Fruit fly (Drosophila melanogaster) whole organism, embryonic: Measurements from ENCODE around the gene Spase25.
A peak's percentile ranks its signal among the peaks of the same experiment; 100 is the strongest.

Source experiments
- Blimp-1 ChIP-seq: fragments of 200-800 bp; sonication (Bioruptor generic); optimal IDR thresholded peaks from 3 replicates; lab custom pipeline; 2018; ENCODE audit warnings: missing biosample characterization, missing genetic modification characterization, mild to moderate bottlenecking, moderate library complexity, missing genetic modification reagents
- CG10366 ChIP-seq: fragments of 200-800 bp; sonication (Bioruptor generic); IDR thresholded peaks from 2 replicates; pipeline ENCODE4 v1.3.6; 2022; ENCODE audit warnings: missing biosample characterization, missing genetic modification characterization
- CG11504 ChIP-seq: fragments of 200-800 bp; sonication (Bioruptor generic); optimal IDR thresholded peaks from 3 replicates; lab custom pipeline; 2019; ENCODE audit warnings: missing biosample characterization, mild to moderate bottlenecking, missing genetic modification characterization, moderate library complexity
- CG13624 ChIP-seq: fragments of 200-800 bp; sonication (Bioruptor generic); optimal IDR thresholded peaks from 2 replicates; lab custom pipeline; 2016; ENCODE audit warnings: missing biosample characterization, missing genetic modification characterization
- CG1602 ChIP-seq: fragments of 200-800 bp; sonication (Bioruptor generic); optimal IDR thresholded peaks from 3 replicates; lab custom pipeline; 2016; ENCODE audit warnings: missing biosample characterization, missing genetic modification characterization
- CG16779 ChIP-seq: fragments of 200-800 bp; sonication (Bioruptor generic); IDR thresholded peaks from 2 replicates; pipeline ENCODE4 v1.3.6; 2022; ENCODE audit warnings: missing biosample characterization, missing genetic modification characterization
- CG17328 ChIP-seq: fragments of 200-800 bp; sonication (Bioruptor generic); IDR thresholded peaks from 2 replicates; pipeline ENCODE4 v1.3.6; 2022; ENCODE audit warnings: missing biosample characterization, missing genetic modification characterization
- CG17385 ChIP-seq: fragments of 200-800 bp; sonication (Bioruptor generic); optimal IDR thresholded peaks from 3 replicates; lab custom pipeline; 2018; ENCODE audit warnings: missing biosample characterization, mild to moderate bottlenecking, missing genetic modification characterization
- CG18619 ChIP-seq: fragments of 200-800 bp; sonication (Bioruptor generic); optimal IDR thresholded peaks from 3 replicates; lab custom pipeline; 2017; ENCODE audit warnings: missing biosample characterization, mild to moderate bottlenecking, missing genetic modification characterization
- CG2875 ChIP-seq: fragments of 200-800 bp; sonication (Bioruptor generic); optimal IDR thresholded peaks from 2 replicates; lab custom pipeline; 2017; ENCODE audit warnings: missing biosample characterization, mild to moderate bottlenecking, missing genetic modification characterization, missing genetic modification reagents
- CG3065 ChIP-seq: fragments of 200-800 bp; sonication (Bioruptor generic); optimal IDR thresholded peaks from 2 replicates; lab custom pipeline; 2016; ENCODE audit warnings: missing biosample characterization, missing genetic modification characterization
- CG3163 ChIP-seq: fragments of 200-800 bp; sonication (Bioruptor generic); optimal IDR thresholded peaks from 3 replicates; lab custom pipeline; 2016; ENCODE audit warnings: missing biosample characterization, missing genetic modification characterization
- CG4404 ChIP-seq: fragments of 200-800 bp; sonication (Bioruptor generic); IDR thresholded peaks from 2 replicates; pipeline ENCODE4 v1.3.6; 2022; ENCODE audit warnings: missing biosample characterization, missing genetic modification characterization
- CG5180 ChIP-seq: fragments of 200-800 bp; sonication (Bioruptor generic); optimal IDR thresholded peaks from 3 replicates; lab custom pipeline; 2017; ENCODE audit warnings: missing biosample characterization, missing genetic modification characterization, mild to moderate bottlenecking, moderate library complexity, missing genetic modification reagents
- CG6683 ChIP-seq: fragments of 200-800 bp; sonication (Bioruptor generic); optimal IDR thresholded peaks from 2 replicates; lab custom pipeline; 2017; ENCODE audit warnings: missing biosample characterization, mild to moderate bottlenecking, missing genetic modification characterization, missing genetic modification reagents
- CG7786 ChIP-seq: fragments of 200-800 bp; sonication (Bioruptor generic); optimal IDR thresholded peaks from 2 replicates; lab custom pipeline; 2016; ENCODE audit warnings: missing biosample characterization, missing genetic modification characterization
- CG9727 ChIP-seq: fragments of 200-800 bp; sonication (Bioruptor generic); optimal IDR thresholded peaks from 3 replicates; lab custom pipeline; 2017; ENCODE audit warnings: missing biosample characterization, mild to moderate bottlenecking, missing genetic modification characterization
- CG9932 ChIP-seq: fragments of 200-800 bp; sonication (Bioruptor generic); IDR thresholded peaks from 2 replicates; pipeline ENCODE4 v1.3.6; 2022; ENCODE audit warnings: missing biosample characterization, missing genetic modification characterization
- Chrac-16 ChIP-seq: fragments of 200-800 bp; sonication (Bioruptor generic); optimal IDR thresholded peaks from 3 replicates; lab custom pipeline; 2016; ENCODE audit warnings: missing biosample characterization, missing genetic modification characterization
- Drgx ChIP-seq: fragments of 200-800 bp; sonication (Bioruptor generic); IDR thresholded peaks from 2 replicates; pipeline ENCODE4 v1.3.6; 2022; ENCODE audit warnings: missing biosample characterization, missing genetic modification characterization
- E2f2 ChIP-seq: fragments of 200-800 bp; sonication (Bioruptor generic); IDR thresholded peaks from 2 replicates; pipeline ENCODE4 v1.3.6; 2022; ENCODE audit warnings: missing biosample characterization, missing genetic modification characterization
- H15 ChIP-seq: fragments of 200-800 bp; sonication (Bioruptor generic); IDR thresholded peaks from 3 replicates; pipeline ENCODE4 v1.3.6; 2022; ENCODE audit warnings: missing biosample characterization, missing genetic modification characterization
- Hmr ChIP-seq: fragments of 200-800 bp; sonication (Bioruptor generic); optimal IDR thresholded peaks from 3 replicates; lab custom pipeline; 2017; ENCODE audit warnings: mild to moderate bottlenecking, missing biosample characterization, missing genetic modification reagents, missing genetic modification characterization
- Hr3 ChIP-seq: fragments of 200-800 bp; sonication (Bioruptor generic); optimal IDR thresholded peaks from 3 replicates; lab custom pipeline; 2016; ENCODE audit warnings: missing biosample characterization, missing genetic modification characterization
- Hr78 ChIP-seq, 2 experiments: fragments of 200-800 bp in 1 of 2; fragments of >200 bp in 1 of 2; sonication (Bioruptor generic) in 1 of 2; optimal IDR thresholded peaks; 2 replicates each; lab custom pipeline; 2017 to 2019; ENCODE audit warnings: missing biosample characterization in 2 of 2, missing genetic modification characterization in 2 of 2, mild to moderate bottlenecking in 1 of 2, moderate library complexity in 1 of 2
- MBD-R2 ChIP-seq: fragments of 200-800 bp; sonication (Bioruptor generic); IDR thresholded peaks from 2 replicates; pipeline ENCODE4 v1.3.6; 2022; ENCODE audit warnings: missing biosample characterization, missing genetic modification characterization
- Med ChIP-seq: fragments of 200-800 bp; sonication (Bioruptor generic); peaks from one replicate; lab custom pipeline; 2016; ENCODE audit warnings: missing biosample characterization, missing genetic modification characterization, mild to moderate bottlenecking, inconsistent platforms, moderate library complexity
- Mes4 ChIP-seq: fragments of 200-800 bp; sonication (Bioruptor generic); optimal IDR thresholded peaks from 2 replicates; lab custom pipeline; 2016; ENCODE audit warnings: missing biosample characterization, missing genetic modification characterization
- Mrtf ChIP-seq: fragments of 200-800 bp; sonication (Bioruptor generic); IDR thresholded peaks from 3 replicates; pipeline ENCODE4 v1.3.6; 2022; ENCODE audit warnings: missing biosample characterization, missing genetic modification characterization
- Nf-YC ChIP-seq: fragments of 200-800 bp; optimal IDR thresholded peaks from 3 replicates; lab custom pipeline; 2019; ENCODE audit warnings: missing biosample characterization, mild to moderate bottlenecking, missing genetic modification characterization, moderate library complexity
- Ptx1 ChIP-seq: fragments of 200-800 bp; sonication (Bioruptor generic); IDR thresholded peaks from 2 replicates; pipeline ENCODE4 v1.3.6; 2022; ENCODE audit warnings: missing biosample characterization, missing genetic modification characterization
- Taf1 ChIP-seq: fragments of 200-800 bp; sonication (Bioruptor generic); IDR thresholded peaks from 2 replicates; pipeline ENCODE4 v1.3.6; 2022; ENCODE audit warnings: missing biosample characterization, missing genetic modification characterization
- Xrp1 ChIP-seq: fragments of 200-800 bp; sonication (Bioruptor generic); IDR thresholded peaks from 2 replicates; pipeline ENCODE4 v1.3.6; 2022; ENCODE audit warnings: missing biosample characterization, missing genetic modification characterization
- dm ChIP-seq: fragments of 200-800 bp; sonication (Bioruptor generic); optimal IDR thresholded peaks from 3 replicates; lab custom pipeline; 2016; ENCODE audit warnings: missing biosample characterization, missing genetic modification characterization
- gcm ChIP-seq: fragments of 200-800 bp; sonication (Bioruptor generic); optimal IDR thresholded peaks from 2 replicates; lab custom pipeline; 2019; ENCODE audit warnings: missing biosample characterization, mild to moderate bottlenecking, missing genetic modification characterization, moderate library complexity
- gem ChIP-seq: fragments of 200-800 bp; sonication (Bioruptor generic); optimal IDR thresholded peaks from 2 replicates; lab custom pipeline; 2019; ENCODE audit warnings: missing biosample characterization, mild to moderate bottlenecking, missing genetic modification characterization, moderate library complexity
- grau ChIP-seq: fragments of 200-800 bp; optimal IDR thresholded peaks from 3 replicates; lab custom pipeline; 2019; ENCODE audit warnings: missing biosample characterization, mild to moderate bottlenecking, missing genetic modification characterization, moderate library complexity
- lmd ChIP-seq: fragments of 200-800 bp; sonication (Bioruptor generic); IDR thresholded peaks from 2 replicates; pipeline ENCODE4 v1.3.6; 2022; ENCODE audit warnings: missing biosample characterization, missing genetic modification characterization
- lov ChIP-seq, 2 experiments: fragments of 200-800 bp in 1 of 2; fragments of >200 bp in 1 of 2; sonication (Bioruptor generic) in 1 of 2; IDR thresholded peaks in 1 of 2; optimal IDR thresholded peaks in 1 of 2; 2 replicates in 1 of 2; 3 replicates in 1 of 2; pipeline versions ENCODE4 v1.3.6 to Lab custom; 2017 to 2022; ENCODE audit warnings: missing biosample characterization in 1 of 2, missing genetic modification characterization in 1 of 2
- luna ChIP-seq: fragments of 200-800 bp; sonication (Bioruptor generic); optimal IDR thresholded peaks from 2 replicates; lab custom pipeline; 2016; ENCODE audit warnings: missing biosample characterization, missing genetic modification characterization
- pho ChIP-seq: fragments of 200-800 bp; sonication (Bioruptor generic); optimal IDR thresholded peaks from 2 replicates; lab custom pipeline; 2016; ENCODE audit warnings: missing biosample characterization, missing genetic modification characterization
- prd ChIP-seq, 3 experiments: fragments of >200 bp in 2 of 3; fragments of 200-800 bp in 1 of 3; sonication (Bioruptor generic) in 1 of 3; optimal IDR thresholded peaks in 2 of 3; IDR thresholded peaks in 1 of 3; 2 replicates in 2 of 3; 3 replicates in 1 of 3; pipeline versions ENCODE4 v1.3.6 to Lab custom; 2017 to 2022; ENCODE audit warnings: missing biosample characterization in 1 of 3, missing genetic modification characterization in 1 of 3
- sqz ChIP-seq: fragments of 200-800 bp; sonication (Bioruptor generic); optimal IDR thresholded peaks from 3 replicates; lab custom pipeline; 2018; ENCODE audit warnings: missing biosample characterization, mild to moderate bottlenecking, missing genetic modification characterization
- tap ChIP-seq: fragments of 200-800 bp; optimal IDR thresholded peaks from 3 replicates; lab custom pipeline; 2019; ENCODE audit warnings: missing biosample characterization, mild to moderate bottlenecking, missing genetic modification characterization, moderate library complexity
- tgo ChIP-seq: fragments of 200-800 bp; sonication (Bioruptor generic); IDR thresholded peaks from 3 replicates; pipeline ENCODE4 v1.3.6; 2022; ENCODE audit warnings: missing biosample characterization, missing genetic modification characterization
- tio ChIP-seq: fragments of 200-800 bp; sonication (Bioruptor generic); optimal IDR thresholded peaks from 2 replicates; lab custom pipeline; 2017; ENCODE audit warnings: missing biosample characterization, missing genetic modification characterization, inconsistent platforms
- trem ChIP-seq: fragments of 200-800 bp; optimal IDR thresholded peaks from 3 replicates; lab custom pipeline; 2019; ENCODE audit warnings: missing biosample characterization, mild to moderate bottlenecking, missing genetic modification characterization, moderate library complexity
- tup ChIP-seq: fragments of 200-800 bp; sonication (Bioruptor generic); optimal IDR thresholded peaks from 2 replicates; lab custom pipeline; 2016; ENCODE audit warnings: missing biosample characterization, mild to moderate bottlenecking, missing genetic modification characterization, moderate library complexity
- zen2 ChIP-seq: fragments of 200-800 bp; sonication (Bioruptor generic); IDR thresholded peaks from 3 replicates; pipeline ENCODE4 v1.3.6; 2022; ENCODE audit warnings: missing biosample characterization, missing genetic modification characterization; ENCODE audit not compliant: partially characterized antibody

The Spase25 gene

DNA sequence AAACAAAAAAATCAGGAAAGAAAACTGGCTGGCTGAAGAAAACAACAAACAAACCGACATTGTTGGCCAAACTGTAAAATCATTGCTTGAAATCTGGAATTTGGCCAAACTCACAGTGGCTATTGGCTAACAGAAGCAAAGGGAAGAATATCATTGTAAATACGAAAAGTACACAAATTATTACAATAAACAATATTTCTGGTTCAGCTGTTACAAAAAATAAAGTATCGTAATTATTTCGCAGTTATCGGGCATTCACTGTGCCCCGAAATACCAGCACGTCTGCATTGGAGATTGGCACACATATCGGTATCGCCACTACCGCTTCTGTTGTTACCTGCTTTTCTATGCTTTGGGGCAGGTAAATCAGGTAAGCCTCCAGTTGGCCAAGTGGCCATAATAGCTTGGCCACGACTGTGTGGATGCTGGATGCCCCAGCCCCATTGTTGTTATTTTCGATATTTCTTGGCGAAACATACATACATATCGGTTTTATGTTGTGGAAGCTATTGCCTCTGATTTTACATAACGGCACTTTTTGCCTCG is 34.0 kb upstream of the Spase25 start (continued):
- TF ChIP-seq tup (no peak), CG17385 (GFP tag; lab: Kevin White, UChicago) (peak; percentile 26), lov (optimal IDR thresholded peaks at IDR 0.05; lab: Kevin White, UChicago) (no peak), lov (GFP tag; IDR thresholded peaks at IDR 0.05; lab: Robert Waterston, UW) (0 out of 3 replicates have a peak, but pooled peaks have one; percentile 18), Chrac-16 (GFP tag; lab: Kevin White, UChicago) (peak; percentile 31), CG10366 (GFP tag; lab: Robert Waterston, UW) (peak; percentile 53; the same call in 1 of the 2 replicates), gcm (GFP tag; lab: Kevin White, UChicago) (no peak), Hmr (peak; percentile 44), CG4404 (GFP tag; lab: Robert Waterston, UW) (0 out of 2 replicates have a peak, but pooled peaks have one; percentile 33), CG7786 (GFP tag; lab: Kevin White, UChicago) (peak; percentile 40), Xrp1 (GFP tag; lab: Robert Waterston, UW) (0 out of 2 replicates have a peak, but pooled peaks have one; percentile 37), CG11504 (peak; percentile 57), Nf-YC (tag; lab: Kevin White, UChicago) (peak; percentile 20), CG5180 (GFP tag; lab: Kevin White, UChicago) (peak; percentile 25), E2f2 (GFP tag; lab: Robert Waterston, UW) (peak; percentile 24; the same call in 1 of the 2 replicates), CG3163 (GFP tag; lab: Kevin White, UChicago) (peak; percentile 1), CG2875 (no peak), Taf1 (GFP tag; lab: Robert Waterston, UW) (peak; percentile 47), H15 (GFP tag; lab: Robert Waterston, UW) (peak; percentile 64; the same call in 2 of the 3 replicates), CG1602 (GFP tag; lab: Kevin White, UChicago) (peak; percentile 25), Blimp-1 (peak; percentile 7), CG18619 (GFP tag; lab: Kevin White, UChicago) (peak; percentile 45)

DNA sequence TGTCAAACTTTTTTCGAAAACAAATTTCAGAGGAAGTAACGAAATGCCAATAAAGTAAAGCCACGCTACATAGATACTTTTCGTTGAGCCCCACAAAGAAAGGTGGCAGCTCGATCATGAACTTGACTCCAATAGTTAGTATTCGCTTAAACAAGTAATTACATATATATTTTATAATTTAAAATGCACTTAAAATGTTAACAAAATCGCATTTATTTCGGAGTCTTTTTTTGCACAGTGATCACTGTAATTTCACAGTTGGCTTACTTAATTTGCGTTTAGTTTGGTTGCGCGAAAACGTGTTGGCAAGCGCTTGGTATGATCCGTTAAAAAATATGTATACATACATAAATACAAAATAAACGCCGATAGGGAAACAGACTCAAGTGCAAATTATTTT is 33.4 kb upstream of the Spase25 start:
- peak; percentile 7 for TF ChIP-seq gem (tag; lab: Kevin White, UChicago)
- no peak for TF ChIP-seq CG13624 (GFP tag; lab: Kevin White, UChicago)
- 0 out of 2 replicates have a peak, but pooled peaks have one; percentile 8 for TF ChIP-seq CG17328 (GFP tag; lab: Robert Waterston, UW)
- no peak for TF ChIP-seq tio (GFP tag; lab: Kevin White, UChicago)
- TF ChIP-seq Ptx1 (GFP tag; lab: Robert Waterston, UW) = 0 out of 2 replicates have a peak, but pooled peaks have one; percentile 24
- no peak for TF ChIP-seq trem
- TF ChIP-seq CG9727 (GFP tag; lab: Kevin White, UChicago) = no peak
- peak; percentile 12; the same call in 1 of the 2 replicates for TF ChIP-seq lmd (GFP tag; lab: Robert Waterston, UW)
- no peak for TF ChIP-seq Mes4 (GFP tag; lab: Kevin White, UChicago)
- TF ChIP-seq CG6683 (GFP tag; lab: Kevin White, UChicago) = no peak
- no peak for TF ChIP-seq Hr3 (GFP tag; lab: Kevin White, UChicago)
- no peak for TF ChIP-seq prd (optimal IDR thresholded peaks at IDR 0.05; lab: Kevin White, UChicago)
- TF ChIP-seq prd (GFP tag; IDR thresholded peaks at IDR 0.05; lab: Robert Waterston, UW) = 0 out of 3 replicates have a peak, but pooled peaks have one; percentile 23
- TF ChIP-seq Drgx (GFP tag; lab: Robert Waterston, UW) = peak; percentile 45
- TF ChIP-seq grau (tag; lab: Kevin White, UChicago) = peak; percentile 55
- TF ChIP-seq CG3065 (GFP tag; lab: Kevin White, UChicago) = no peak
- 0 out of 2 replicates have a peak, but pooled peaks have one; percentile 13 for TF ChIP-seq CG9932 (GFP tag; lab: Robert Waterston, UW)
- TF ChIP-seq tgo (GFP tag; lab: Robert Waterston, UW) = no peak
- TF ChIP-seq Mrtf (GFP tag; lab: Robert Waterston, UW) = no peak
- no peak for TF ChIP-seq MBD-R2 (GFP tag; lab: Robert Waterston, UW)
- peak; percentile 66 for TF ChIP-seq Med (GFP tag; lab: Kevin White, UChicago)
- TF ChIP-seq dm (GFP tag; lab: Kevin White, UChicago) = no peak
- TF ChIP-seq zen2 (GFP tag; lab: Robert Waterston, UW) = no peak
- no peak for TF ChIP-seq sqz (GFP tag; lab: Kevin White, UChicago)
- no peak for TF ChIP-seq pho (GFP tag; lab: Kevin White, UChicago)
- TF ChIP-seq Hr78 (GFP tag; optimal IDR thresholded peaks at IDR 0.05; lab: Kevin White, UChicago) = no peak
- no peak for TF ChIP-seq luna (GFP tag; lab: Kevin White, UChicago)
- no peak for TF ChIP-seq tap (tag; lab: Kevin White, UChicago)
- no peak for TF ChIP-seq CG16779 (GFP tag; lab: Robert Waterston, UW)
